Worm (Caenorhabditis elegans): ENCODE data around the gene K01D12.20.

DNA sequence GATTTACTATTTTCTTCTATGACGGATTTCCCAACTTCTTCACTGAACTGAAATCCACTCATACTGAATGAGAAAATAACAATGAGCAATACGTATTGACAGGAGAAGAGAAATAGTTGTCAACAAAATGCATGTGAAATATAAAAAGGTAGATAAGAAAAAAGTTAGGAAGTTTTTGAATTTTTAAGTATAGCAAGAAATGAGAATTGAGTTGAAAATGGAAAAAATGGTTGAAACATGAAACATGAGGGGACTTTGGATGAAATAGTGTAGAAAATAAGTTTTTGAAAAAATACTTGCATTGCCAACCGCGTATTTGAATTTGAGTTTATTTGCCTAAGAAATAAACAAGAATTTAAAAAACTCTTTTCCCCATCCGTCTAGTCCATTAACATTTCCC, 46.3 kb upstream of the K01D12.20 start, which contains the start of the genes pals-38 and C54D10.9:
- TF ChIP-seq him-1 (tag; optimal IDR thresholded peaks at IDR 0.05) (no peak), dao-5 (tag; optimal IDR thresholded peaks at IDR 0.05) (no peak), W03F9.2 (tag; optimal IDR thresholded peaks at IDR 0.05) (no peak)

Data from whole organism, L4/young adult.